Fruit fly (Drosophila melanogaster): ENCODE results near the gene RhoGAP93B.
A peak's percentile ranks its signal among the peaks of the same experiment; 100 is the strongest.

The RhoGAP93B gene

dm6 chr3R:21069742-21070141 is 27.9 kb downstream of the RhoGAP93B start:
- TF ChIP-seq D1 (tag; optimal IDR thresholded peaks at IDR 0.05) (peak; percentile 58), CG8301 (tag; optimal IDR thresholded peaks at IDR 0.05) (no peak)

dm6 chr3R:21067543-21067942 is 30.1 kb downstream of the RhoGAP93B start:
- no peak for TF ChIP-seq CG8159 (tag; optimal IDR thresholded peaks at IDR 0.05)
- no peak for TF ChIP-seq CG9948 (tag; optimal IDR thresholded peaks at IDR 0.05)
- TF ChIP-seq CG13204 (GFP tag; optimal IDR thresholded peaks at IDR 0.05), result no peak
- no peak for TF ChIP-seq CG12605 (GFP tag; IDR thresholded peaks at IDR 0.05)
- no peak for TF ChIP-seq Snoo (tag; optimal IDR thresholded peaks at IDR 0.05)
- TF ChIP-seq CG4496 (GFP tag; IDR thresholded peaks at IDR 0.05), result no peak
- no peak for TF ChIP-seq EcR (GFP tag; optimal IDR thresholded peaks at IDR 0.05)
- TF ChIP-seq Pif1A (GFP tag; optimal IDR thresholded peaks at IDR 0.05), result no peak
- no peak for TF ChIP-seq CG10348 (GFP tag; IDR thresholded peaks at IDR 0.05)
- no peak for TF ChIP-seq Pif1B (GFP tag; optimal IDR thresholded peaks at IDR 0.05)
- no peak for TF ChIP-seq CG14655 (GFP tag; optimal IDR thresholded peaks at IDR 0.05)
- no peak for TF ChIP-seq CG34367 (tag; optimal IDR thresholded peaks at IDR 0.05)
- no peak for TF ChIP-seq CG17806 (tag; optimal IDR thresholded peaks at IDR 0.05)
- no peak for TF ChIP-seq Ets98B (GFP tag; IDR thresholded peaks at IDR 0.05)
- TF ChIP-seq fd96Ca (GFP tag; IDR thresholded peaks at IDR 0.05), result no peak

DNA sequence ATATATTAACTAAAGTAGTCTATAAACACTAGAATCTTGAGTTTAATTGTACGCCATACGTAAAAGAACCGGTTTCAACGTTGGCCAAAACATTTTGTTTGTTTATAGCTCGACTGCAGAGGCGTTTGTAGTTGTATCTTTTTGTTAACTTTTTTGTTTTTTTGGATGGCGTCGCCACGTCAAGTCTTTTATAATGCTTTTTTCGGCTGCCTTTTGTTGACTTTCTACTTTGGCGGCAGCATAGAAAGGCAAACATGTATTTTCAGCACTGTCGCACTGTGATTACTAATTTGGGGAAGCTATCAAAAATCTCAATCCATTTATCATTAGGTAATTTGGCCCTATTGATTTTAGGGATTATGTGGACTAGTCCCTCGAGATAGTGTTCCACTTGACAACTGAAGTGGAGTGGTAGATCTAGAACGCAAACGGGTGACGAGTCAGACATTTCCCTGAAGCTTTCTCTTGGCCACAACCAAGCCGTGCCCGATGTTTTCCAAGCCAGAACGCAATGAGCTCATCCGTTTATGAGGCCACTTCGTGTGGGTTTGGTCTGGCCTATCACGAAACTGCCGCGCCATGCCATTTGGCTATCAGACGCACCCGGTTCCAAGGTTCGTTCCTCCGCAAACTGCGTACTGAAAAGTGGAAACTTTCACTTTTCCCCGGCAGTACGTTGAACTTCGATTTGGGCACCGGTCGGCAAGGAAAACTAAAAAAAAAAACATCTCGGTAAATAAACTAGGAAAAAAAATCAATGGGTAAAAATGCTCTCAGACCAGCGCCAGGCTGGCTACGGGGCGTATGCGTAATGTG is 30.9 kb downstream of the RhoGAP93B start:
- no peak for TF ChIP-seq CG8301 (tag; optimal IDR thresholded peaks at IDR 0.05)
- 0 out of 2 replicates have a peak, but pooled peaks have one; percentile 13 for TF ChIP-seq CG12605 (GFP tag; IDR thresholded peaks at IDR 0.05)
- TF ChIP-seq Pif1B (GFP tag; optimal IDR thresholded peaks at IDR 0.05), result no peak
- no peak for TF ChIP-seq CG34367 (tag; optimal IDR thresholded peaks at IDR 0.05)
- no peak for TF ChIP-seq EcR (GFP tag; optimal IDR thresholded peaks at IDR 0.05)
- no peak for TF ChIP-seq fd96Ca (GFP tag; IDR thresholded peaks at IDR 0.05)
- TF ChIP-seq CG15710 (tag; optimal IDR thresholded peaks at IDR 0.05), result no peak
- TF ChIP-seq CG8159 (tag; optimal IDR thresholded peaks at IDR 0.05), result no peak
- TF ChIP-seq CG14655 (GFP tag; optimal IDR thresholded peaks at IDR 0.05), result no peak
- peak; percentile 62; the same call in 2 of the 3 replicates for TF ChIP-seq CG4496 (GFP tag; IDR thresholded peaks at IDR 0.05)
- no peak for TF ChIP-seq Pif1A (GFP tag; optimal IDR thresholded peaks at IDR 0.05)
- no peak for TF ChIP-seq CG17806 (tag; optimal IDR thresholded peaks at IDR 0.05)
- TF ChIP-seq CG13204 (GFP tag; optimal IDR thresholded peaks at IDR 0.05), result no peak
- TF ChIP-seq Ets98B (GFP tag; IDR thresholded peaks at IDR 0.05), result no peak

- peak; percentile 46; the same call in 2 of the 3 replicates for TF ChIP-seq CG4496 (GFP tag; IDR thresholded peaks at IDR 0.05)
- TF ChIP-seq CG32121 (GFP tag; IDR thresholded peaks at IDR 0.05), result peak; percentile 48
- no peak for TF ChIP-seq CG15710 (tag; optimal IDR thresholded peaks at IDR 0.05)
Observed at dm6 chr3R:21065696-21066080, 31.9 kb downstream of the RhoGAP93B start.

DNA sequence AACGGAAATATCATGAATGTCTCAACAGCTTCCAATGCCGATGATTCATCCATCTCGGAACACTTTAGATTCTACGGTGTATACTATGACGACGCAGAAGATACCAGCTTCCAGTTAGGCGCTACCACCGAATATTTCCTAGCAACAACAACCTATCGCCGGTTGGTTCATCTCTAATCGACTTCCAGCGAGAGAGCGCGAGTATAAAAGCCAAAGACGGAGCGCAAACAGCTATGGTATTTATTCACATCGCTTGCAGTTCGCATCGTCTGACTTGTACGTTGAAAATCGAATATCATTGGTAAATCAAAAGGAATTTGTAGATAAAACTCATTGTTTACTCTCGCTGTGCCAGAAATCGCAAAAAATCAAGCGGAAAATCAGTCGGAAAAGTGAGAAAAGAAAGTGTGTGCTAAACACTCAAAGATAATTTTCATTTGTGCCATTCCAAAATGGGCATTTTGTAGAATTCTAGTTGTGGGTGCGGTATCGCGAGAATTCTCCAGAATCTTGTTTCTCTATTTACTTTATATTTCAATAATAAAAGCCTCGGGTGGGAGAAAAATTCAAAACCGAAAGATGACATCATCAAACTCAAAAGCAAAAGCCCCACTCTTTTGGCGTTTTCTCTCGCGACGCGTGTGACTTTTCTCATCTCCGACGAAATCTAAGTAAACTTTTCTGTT is 32.5 kb downstream of the RhoGAP93B start, which contains the start of gene AnxB9:
Gene AnxB9 (plus strand): TSS at position 232 of the 686 bp plus-strand sequence.
- TF ChIP-seq CG14655 (GFP tag; optimal IDR thresholded peaks at IDR 0.05) (no peak), CG9948 (tag; optimal IDR thresholded peaks at IDR 0.05) (no peak), CG34367 (tag; optimal IDR thresholded peaks at IDR 0.05) (no peak), CG8301 (tag; optimal IDR thresholded peaks at IDR 0.05) (no peak), Pif1B (GFP tag; optimal IDR thresholded peaks at IDR 0.05) (peak; percentile 25), D1 (tag; optimal IDR thresholded peaks at IDR 0.05) (no peak), CG12605 (GFP tag; IDR thresholded peaks at IDR 0.05) (peak; percentile 51; the same call in 1 of the 2 replicates), CG10348 (GFP tag; IDR thresholded peaks at IDR 0.05) (no peak), CG8159 (tag; optimal IDR thresholded peaks at IDR 0.05) (no peak), fd96Ca (GFP tag; IDR thresholded peaks at IDR 0.05) (no peak), CG15710 (tag; optimal IDR thresholded peaks at IDR 0.05) (peak; percentile 3), CG4496 (GFP tag; IDR thresholded peaks at IDR 0.05) (peak; percentile 56; the same call in 1 of the 3 replicates), Snoo (tag; optimal IDR thresholded peaks at IDR 0.05) (peak; percentile 12), gl (tag; optimal IDR thresholded peaks at IDR 0.05) (no peak), CG32121 (GFP tag; IDR thresholded peaks at IDR 0.05) (peak; percentile 51; the same call in 1 of the 2 replicates), rn (GFP tag; IDR thresholded peaks at IDR 0.05) (no peak), Ets98B (GFP tag; IDR thresholded peaks at IDR 0.05) (peak; percentile 47), Pif1A (GFP tag; optimal IDR thresholded peaks at IDR 0.05) (peak; percentile 32), EcR (GFP tag; optimal IDR thresholded peaks at IDR 0.05) (peak; percentile 3), CG17806 (tag; optimal IDR thresholded peaks at IDR 0.05) (peak; percentile 4), CG13204 (GFP tag; optimal IDR thresholded peaks at IDR 0.05) (no peak)

All from whole organism, pupa.